Worm (Caenorhabditis elegans) whole organism, young adult: ENCODE measurements around the gene Y47D3A.31.
A peak's percentile ranks its signal among the peaks of the same experiment; 100 is the strongest.

Source experiments
- B0035.1 ChIP-seq: sonication (generic microtip); optimal IDR thresholded peaks from 2 replicates; lab custom pipeline; 2016; ENCODE audit warnings: missing genetic modification characterization, mild to moderate bottlenecking, missing compliant biosample characterization, missing genotype, missing genetic modification reagents
- B0261.1 ChIP-seq: sonication (generic microtip); optimal IDR thresholded peaks from 2 replicates; lab custom pipeline; 2016; ENCODE audit warnings: mild to moderate bottlenecking, missing genetic modification characterization, moderate library complexity, missing compliant biosample characterization
- C06A6.2 ChIP-seq: fragments of 200-800 bp; sonication (Bioruptor generic); conservative IDR thresholded peaks from 2 replicates; pipeline ENCODE4 v1.3.6; 2022; ENCODE audit warnings: missing genetic modification characterization, missing compliant biosample characterization
- F23B12.7 ChIP-seq: sonication (generic microtip); optimal IDR thresholded peaks from 2 replicates; lab custom pipeline; 2017; ENCODE audit warnings: missing genetic modification characterization, mild to moderate bottlenecking, missing compliant biosample characterization, antibody characterized with exemption, moderate library complexity; ENCODE audit not compliant: insufficient read depth
- F33H1.4 ChIP-seq: fragments of 200-800 bp; sonication (Bioruptor generic); IDR thresholded peaks from 2 replicates; pipeline ENCODE4 v1.3.6; 2022; ENCODE audit warnings: missing genetic modification reagents, missing genetic modification characterization, missing compliant biosample characterization
- F39B2.1 ChIP-seq: fragments of 200-800 bp; sonication (Bioruptor generic); IDR thresholded peaks from 2 replicates; pipeline ENCODE4 v1.3.6; 2022; ENCODE audit warnings: missing genetic modification reagents, missing genetic modification characterization, missing compliant biosample characterization
- F57A8.1 ChIP-seq: fragments of 200-800 bp; sonication (Bioruptor generic); optimal IDR thresholded peaks from 2 replicates; lab custom pipeline; 2018; ENCODE audit warnings: mild to moderate bottlenecking, missing genetic modification characterization, moderate library complexity, missing compliant biosample characterization
- Y56A3A.18 ChIP-seq: fragments of 200-800 bp; sonication (Bioruptor generic); IDR thresholded peaks from 2 replicates; pipeline ENCODE4 v1.3.6; 2022; ENCODE audit warnings: missing genetic modification reagents, missing genetic modification characterization, missing compliant biosample characterization
- ZK185.1 ChIP-seq: sonication (generic microtip); optimal IDR thresholded peaks from 2 replicates; lab custom pipeline; 2016; ENCODE audit warnings: mild to moderate bottlenecking, missing genetic modification characterization, missing compliant biosample characterization; ENCODE audit not compliant: poor library complexity, severe bottlenecking
- akir-1 ChIP-seq: fragments of 200-800 bp; sonication (Bioruptor generic); optimal IDR thresholded peaks from 2 replicates; lab custom pipeline; 2018; ENCODE audit warnings: mild to moderate bottlenecking, missing genetic modification characterization, moderate library complexity, missing compliant biosample characterization
- aptf-3 ChIP-seq: fragments of 200-800 bp; sonication (Bioruptor generic); IDR thresholded peaks from 2 replicates; pipeline ENCODE4 v1.3.6; 2022; ENCODE audit warnings: missing genetic modification characterization, missing compliant biosample characterization
- atf-7 ChIP-seq: sonication (generic microtip); optimal IDR thresholded peaks from 2 replicates; lab custom pipeline; 2017; ENCODE audit warnings: mild to moderate bottlenecking, missing genetic modification characterization, missing compliant biosample characterization
- bed-2 ChIP-seq: fragments of 200-800 bp; sonication (Bioruptor generic); IDR thresholded peaks from 2 replicates; pipeline ENCODE4 v1.3.6; 2022; ENCODE audit warnings: missing genetic modification reagents, missing genetic modification characterization, missing compliant biosample characterization
- ccch-3 ChIP-seq: fragments of 200-800 bp; sonication (Bioruptor generic); optimal IDR thresholded peaks from 2 replicates; lab custom pipeline; 2018; ENCODE audit warnings: mild to moderate bottlenecking, missing genetic modification characterization, missing compliant biosample characterization
- cebp-2 ChIP-seq: fragments of 200-800 bp; sonication (Bioruptor generic); IDR thresholded peaks from 2 replicates; pipeline ENCODE4 v1.3.6; 2022; ENCODE audit warnings: missing genetic modification characterization, missing compliant biosample characterization
- ceh-100 ChIP-seq: fragments of 200-800 bp; sonication (Bioruptor generic); IDR thresholded peaks from 2 replicates; pipeline ENCODE4 v1.3.6; 2022; ENCODE audit warnings: missing genetic modification reagents, missing genetic modification characterization, missing compliant biosample characterization
- ceh-27 ChIP-seq: fragments of 200-800 bp; sonication (Bioruptor generic); optimal IDR thresholded peaks from 2 replicates; lab custom pipeline; 2018; ENCODE audit warnings: mild to moderate bottlenecking, missing genetic modification characterization, moderate library complexity, missing compliant biosample characterization
- ceh-40 ChIP-seq: fragments of 200-800 bp; sonication (Bioruptor generic); IDR thresholded peaks from 2 replicates; pipeline ENCODE4 v1.3.6; 2022; ENCODE audit warnings: missing genetic modification characterization, missing compliant biosample characterization
- ceh-58 ChIP-seq: fragments of 200-800 bp; sonication (Bioruptor generic); IDR thresholded peaks from 2 replicates; pipeline ENCODE4 v1.3.6; 2022; ENCODE audit warnings: missing genetic modification characterization, missing compliant biosample characterization
- ceh-79 ChIP-seq: sonication (generic microtip); optimal IDR thresholded peaks from 2 replicates; lab custom pipeline; 2017; ENCODE audit warnings: mild to moderate bottlenecking, missing genetic modification characterization, missing compliant biosample characterization
- dpl-1 ChIP-seq: fragments of 150-350 bp; optimal IDR thresholded peaks from 2 replicates; lab custom pipeline; 2014; ENCODE audit warnings: missing biosample characterization, missing genetic modification reagents, missing genetic modification characterization
- egl-18 ChIP-seq: fragments of 200-800 bp; sonication (Bioruptor generic); IDR thresholded peaks from 2 replicates; pipeline ENCODE4 v1.3.6; 2022; ENCODE audit warnings: missing genetic modification reagents, missing genetic modification characterization, missing compliant biosample characterization
- fkh-3 ChIP-seq: sonication (generic microtip); optimal IDR thresholded peaks from 2 replicates; lab custom pipeline; 2016; ENCODE audit warnings: mild to moderate bottlenecking, missing genetic modification characterization, missing compliant biosample characterization
- him-1 ChIP-seq: sonication (generic microtip); optimal IDR thresholded peaks from 2 replicates; lab custom pipeline; 2016; ENCODE audit warnings: missing genotype, missing genetic modification reagents, missing genetic modification characterization, missing compliant biosample characterization
- hlh-26 ChIP-seq: fragments of 200-800 bp; sonication (Bioruptor generic); conservative IDR thresholded peaks from 2 replicates; pipeline ENCODE4 v1.3.6; 2022; ENCODE audit warnings: missing genetic modification reagents, missing genetic modification characterization, missing compliant biosample characterization
- let-526 ChIP-seq: fragments of 200-800 bp; sonication (Bioruptor generic); IDR thresholded peaks from 2 replicates; pipeline ENCODE4 v1.3.6; 2022; ENCODE audit warnings: missing genetic modification reagents, missing genetic modification characterization, missing compliant biosample characterization
- lin-40 ChIP-seq: sonication (generic microtip); optimal IDR thresholded peaks from 2 replicates; lab custom pipeline; 2016; ENCODE audit warnings: missing genetic modification characterization, mild to moderate bottlenecking, missing compliant biosample characterization, missing genotype, missing genetic modification reagents
- lir-1 ChIP-seq: fragments of 200-800 bp; sonication (Bioruptor generic); conservative IDR thresholded peaks from 2 replicates; pipeline ENCODE4 v1.3.6; 2022; ENCODE audit warnings: missing genetic modification reagents, missing genetic modification characterization, missing compliant biosample characterization
- madf-3 ChIP-seq: fragments of 200-800 bp; sonication (Bioruptor generic); IDR thresholded peaks from 2 replicates; pipeline ENCODE4 v1.3.6; 2022; ENCODE audit warnings: missing genetic modification reagents, missing genetic modification characterization, missing compliant biosample characterization
- madf-8 ChIP-seq: fragments of 200-800 bp; sonication (Bioruptor generic); conservative IDR thresholded peaks from 2 replicates; pipeline ENCODE4 v1.3.6; 2022; ENCODE audit warnings: missing genetic modification reagents, missing genetic modification characterization, missing compliant biosample characterization
- mcd-1 ChIP-seq: fragments of 200-800 bp; sonication (Bioruptor generic); IDR thresholded peaks from 2 replicates; pipeline ENCODE4 v1.3.6; 2022; ENCODE audit warnings: missing genetic modification reagents, missing genetic modification characterization, missing compliant biosample characterization
- mes-4 ChIP-seq: sonication (generic microtip); optimal IDR thresholded peaks from 2 replicates; lab custom pipeline; 2016; ENCODE audit warnings: missing genotype, missing genetic modification characterization, missing compliant biosample characterization
- nfya-2 ChIP-seq: fragments of 200-800 bp; sonication (Bioruptor generic); IDR thresholded peaks from 2 replicates; pipeline ENCODE4 v1.3.6; 2022; ENCODE audit warnings: missing genetic modification reagents, missing genetic modification characterization, missing compliant biosample characterization
- nhr-179 ChIP-seq: sonication (generic microtip); optimal IDR thresholded peaks from 2 replicates; lab custom pipeline; 2016; ENCODE audit warnings: mild to moderate bottlenecking, missing genetic modification characterization, missing compliant biosample characterization
- nhr-27 ChIP-seq: fragments of 200-800 bp; sonication (Bioruptor generic); optimal IDR thresholded peaks from 2 replicates; lab custom pipeline; 2018; ENCODE audit warnings: mild to moderate bottlenecking, missing genetic modification characterization, moderate library complexity, missing compliant biosample characterization
- pbrm-1 ChIP-seq: fragments of 200-800 bp; sonication (Bioruptor generic); IDR thresholded peaks from 2 replicates; pipeline ENCODE4 v1.3.6; 2022; ENCODE audit warnings: missing genetic modification reagents, missing genetic modification characterization, missing compliant biosample characterization
- pha-4 ChIP-seq: fragments of 150-350 bp; sonication (generic microtip); optimal IDR thresholded peaks from 2 replicates; lab custom pipeline; 2014; ENCODE audit warnings: missing biosample characterization, missing genetic modification reagents, missing genetic modification characterization
- rcor-1 ChIP-seq: fragments of 200-800 bp; sonication (Bioruptor generic); IDR thresholded peaks from 2 replicates; pipeline ENCODE4 v1.3.6; 2022; ENCODE audit warnings: missing genetic modification reagents, missing genetic modification characterization, missing compliant biosample characterization
- rec-8 ChIP-seq, 2 experiments: sonication (generic microtip); optimal IDR thresholded peaks; 2 replicates each; lab custom pipeline; 2016; ENCODE audit warnings: mild to moderate bottlenecking in 2 of 2, missing genetic modification characterization in 2 of 2, missing genetic modification reagents in 2 of 2, missing genotype in 2 of 2, missing biosample characterization in 1 of 2, missing compliant biosample characterization in 1 of 2, moderate library complexity in 1 of 2
- rpc-1 ChIP-seq, 2 experiments: fragments of 150-350 bp in 1 of 2; sonication (generic microtip) in 1 of 2; optimal IDR thresholded peaks; 2 replicates each; lab custom pipeline; 2014 to 2018; ENCODE audit warnings: missing biosample characterization in 1 of 2, missing genetic modification characterization in 1 of 2, missing genetic modification reagents in 1 of 2, missing genotype in 1 of 2
- sdz-38 ChIP-seq: sonication (generic microtip); optimal IDR thresholded peaks from 2 replicates; lab custom pipeline; 2016; ENCODE audit warnings: missing genotype, missing genetic modification characterization, missing compliant biosample characterization
- sea-2 ChIP-seq: fragments of 200-800 bp; sonication (Bioruptor generic); IDR thresholded peaks from 2 replicates; pipeline ENCODE4 v1.3.6; 2022; ENCODE audit warnings: missing genetic modification characterization, missing compliant biosample characterization
- snpc-4 ChIP-seq, 5 experiments: fragments of 150-350 bp in 1 of 5; sonication (generic microtip) in 4 of 5; optimal IDR thresholded peaks; 2 replicates each; lab custom pipeline; 2014 to 2018; ENCODE audit warnings: missing genetic modification characterization in 5 of 5, missing biosample characterization in 3 of 5, antibody characterized with exemption in 2 of 5, mild to moderate bottlenecking in 2 of 5, missing compliant biosample characterization in 2 of 5, missing genotype in 2 of 5, moderate library complexity in 2 of 5, missing genetic modification reagents in 1 of 5
- tlf-1 ChIP-seq: fragments of 200-800 bp; sonication (Bioruptor generic); optimal IDR thresholded peaks from 2 replicates; lab custom pipeline; 2018; ENCODE audit warnings: mild to moderate bottlenecking, missing genetic modification characterization, missing compliant biosample characterization
- zfh-2 ChIP-seq: fragments of 200-800 bp; sonication (Bioruptor generic); conservative IDR thresholded peaks from 2 replicates; pipeline ENCODE4 v1.3.6; 2022; ENCODE audit warnings: missing genetic modification reagents, missing genetic modification characterization, missing compliant biosample characterization
- ztf-26 ChIP-seq: sonication (generic microtip); optimal IDR thresholded peaks from 2 replicates; lab custom pipeline; 2017; ENCODE audit warnings: missing genetic modification characterization, missing compliant biosample characterization
- ztf-28 ChIP-seq: fragments of 200-800 bp; sonication (Bioruptor generic); IDR thresholded peaks from 2 replicates; pipeline ENCODE4 v1.3.6; 2022; ENCODE audit warnings: missing genetic modification reagents, missing genetic modification characterization, missing compliant biosample characterization

Y47D3A.31 gene

ce11 chrIII:11119176-11119853, 37.7 kb downstream of the Y47D3A.31 start, which contains the start of the genes sup-35 and Y48A6C.4 (continued):
- TF ChIP-seq C06A6.2 (GFP tag; lab: Robert Waterston, UW) (no peak), ZK185.1 (tag; lab: Kevin White, UChicago) (peak; percentile 46), tlf-1 (GFP tag; lab: Kevin White, UChicago) (peak; percentile 60), bed-2 (GFP tag; lab: Robert Waterston, UW) (0 out of 2 replicates have a peak, but pooled peaks have one; percentile 43), him-1 (no peak), aptf-3 (GFP tag; lab: Robert Waterston, UW) (no peak), F39B2.1 (GFP tag; lab: Robert Waterston, UW) (no peak), Y56A3A.18 (GFP tag; lab: Robert Waterston, UW) (no peak), madf-8 (peak; percentile 72), F23B12.7 (peak; percentile 6), akir-1 (GFP tag; lab: Kevin White, UChicago) (no peak), sdz-38 (tag; lab: Kevin White, UChicago) (no peak), madf-3 (no peak), ceh-79 (no peak), ceh-27 (GFP tag; lab: Kevin White, UChicago) (peak; percentile 65), let-526 (no peak), ceh-100 (GFP tag; lab: Robert Waterston, UW) (peak; percentile 97), pha-4 (tag; lab: Kevin White, UChicago) (peak; percentile 12), ceh-40 (no peak), nhr-27 (tag; lab: Kevin White, UChicago) (no peak), hlh-26 (GFP tag; lab: Robert Waterston, UW) (no peak), atf-7 (tag; lab: Kevin White, UChicago) (no peak), lin-40 (tag; lab: Kevin White, UChicago) (peak; percentile 77), dpl-1 (peak; percentile 84), rpc-1 (optimal IDR thresholded peaks at IDR 0.05; lab: Kevin White, UChicago) (no peak), rpc-1 (tag; optimal IDR thresholded peaks at IDR 0.05; lab: Kevin White, UChicago) (no peak), rec-8 (tag; optimal IDR thresholded peaks at IDR 0.05; lab: Kevin White, UChicago) (no peak), egl-18 (GFP tag; lab: Robert Waterston, UW) (no peak), nhr-179 (tag; lab: Kevin White, UChicago) (no peak), fkh-3 (tag; lab: Kevin White, UChicago) (no peak), pbrm-1 (no peak; the same call in 1 of the 2 replicates), cebp-2 (GFP tag; lab: Robert Waterston, UW) (no peak), lir-1 (GFP tag; lab: Robert Waterston, UW) (no peak), ztf-26 (no peak), B0261.1 (no peak), mes-4 (no peak), F33H1.4 (GFP tag; lab: Robert Waterston, UW) (peak; percentile 45; the same call in 1 of the 2 replicates), ccch-3 (no peak), mcd-1 (GFP tag; lab: Robert Waterston, UW) (peak; percentile 92), ztf-28 (GFP tag; lab: Robert Waterston, UW) (0 out of 2 replicates have a peak, but pooled peaks have one; percentile 23), F57A8.1 (GFP tag; lab: Kevin White, UChicago) (no peak), rcor-1 (GFP tag; lab: Robert Waterston, UW) (peak; percentile 53; the same call in 1 of the 2 replicates), ceh-58 (GFP tag; lab: Robert Waterston, UW) (no peak), zfh-2 (GFP tag; lab: Robert Waterston, UW) (no peak), snpc-4 (GFP tag; optimal IDR thresholded peaks at IDR 0.05; lab: Kevin White, UChicago) (no peak), snpc-4 (tag; optimal IDR thresholded peaks at IDR 0.05; lab: Kevin White, UChicago) (peak in 3 of 4 experiments; percentile 32 to 77 (median 73)), B0035.1 (tag; lab: Kevin White, UChicago) (no peak), sea-2 (no peak), nfya-2 (GFP tag; lab: Robert Waterston, UW) (no peak)
